Worm (Caenorhabditis elegans): ENCODE results near the gene F19B2.6.

DNA sequence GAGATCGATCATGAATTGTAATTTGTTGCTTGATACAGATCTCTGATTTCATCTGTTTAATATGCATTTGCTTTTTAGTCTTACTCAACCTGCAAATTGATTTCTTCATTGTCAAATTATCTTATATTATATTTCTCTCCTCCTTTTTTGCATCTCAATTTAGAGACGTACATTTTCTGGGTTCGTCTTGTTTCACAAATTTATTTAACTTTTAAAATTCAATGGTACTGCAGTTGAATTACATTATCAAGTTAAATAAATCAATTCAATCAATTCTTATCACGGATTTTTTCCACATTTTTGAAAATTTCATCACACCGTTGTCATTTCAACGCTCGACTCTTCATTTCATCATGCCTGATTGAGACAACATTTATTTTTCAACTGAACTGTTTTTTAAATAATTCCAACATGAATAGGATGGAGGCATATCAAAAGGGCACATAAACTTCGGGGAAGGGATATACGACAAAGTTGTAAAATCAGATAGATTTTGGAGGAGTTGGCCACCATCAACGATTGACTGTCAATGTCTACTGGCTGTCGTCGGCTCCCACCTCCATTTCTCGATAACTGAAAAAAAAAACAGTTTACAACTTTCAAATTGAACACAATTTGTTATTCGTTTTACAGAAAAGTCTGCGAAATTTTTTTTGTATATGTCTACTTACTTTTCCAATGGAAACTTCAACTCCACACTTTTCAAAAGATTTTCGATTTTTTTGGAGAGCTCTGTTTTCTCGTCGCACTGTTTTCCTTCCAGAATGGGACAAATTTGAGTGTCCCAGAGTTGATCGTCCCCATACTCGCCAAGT, 4.2 kb downstream of the F19B2.6 start:
- TF ChIP-seq ZK546.5 (tag; optimal IDR thresholded peaks at IDR 0.05) (no peak), zag-1 (tag; optimal IDR thresholded peaks at IDR 0.05) (no peak), elt-3 (tag; optimal IDR thresholded peaks at IDR 0.05) (no peak), skn-1 (tag; optimal IDR thresholded peaks at IDR 0.05) (no peak), mdl-1 (tag; optimal IDR thresholded peaks at IDR 0.05) (no peak), ama-1 (optimal IDR thresholded peaks at IDR 0.05) (peak; percentile 86), lin-11 (tag; optimal IDR thresholded peaks at IDR 0.05) (no peak), C34F6.9 (tag; optimal IDR thresholded peaks at IDR 0.05) (no peak), lin-13 (GFP tag; optimal IDR thresholded peaks at IDR 0.05) (peak; percentile 27)
